Fruit fly (Drosophila melanogaster) whole organism, embryonic: ENCODE results near the gene CG6870.

Source experiments
- Antp ChIP-seq: fragments of 200-800 bp; sonication (Bioruptor generic); optimal IDR thresholded peaks from 3 replicates; lab custom pipeline; 2016; ENCODE audit warnings: missing biosample characterization, missing genetic modification characterization
- BEAF-32 ChIP-seq: fragments of 200-800 bp; sonication (Bioruptor generic); optimal IDR thresholded peaks from 3 replicates; lab custom pipeline; 2017; ENCODE audit warnings: missing biosample characterization, missing genetic modification characterization, mild to moderate bottlenecking, moderate library complexity, missing genetic modification reagents
- CG10565 ChIP-seq: fragments of 200-800 bp; sonication (Bioruptor generic); optimal IDR thresholded peaks from 3 replicates; lab custom pipeline; 2016; ENCODE audit warnings: missing biosample characterization, mild to moderate bottlenecking, missing genetic modification characterization
- CG11085 ChIP-seq: fragments of 200-800 bp; sonication (Bioruptor generic); IDR thresholded peaks from 2 replicates; pipeline ENCODE4 v1.3.6; 2022; ENCODE audit warnings: missing biosample characterization, missing genetic modification characterization
- CG11093 ChIP-seq: fragments of 200-800 bp; sonication (Bioruptor generic); IDR thresholded peaks from 3 replicates; pipeline ENCODE4 v1.3.6; 2022; ENCODE audit warnings: missing biosample characterization, missing genetic modification characterization
- CG11247 ChIP-seq: fragments of 200-800 bp; sonication (Bioruptor generic); IDR thresholded peaks from 2 replicates; pipeline ENCODE4 v1.3.6; 2022; ENCODE audit warnings: missing biosample characterization, missing genetic modification characterization
- CG11504 ChIP-seq: fragments of 200-800 bp; sonication (Bioruptor generic); optimal IDR thresholded peaks from 3 replicates; lab custom pipeline; 2019; ENCODE audit warnings: missing biosample characterization, mild to moderate bottlenecking, missing genetic modification characterization, moderate library complexity
- CG13424 ChIP-seq: fragments of 200-800 bp; sonication (Bioruptor generic); optimal IDR thresholded peaks from 2 replicates; lab custom pipeline; 2019; ENCODE audit warnings: missing biosample characterization, mild to moderate bottlenecking, missing genetic modification characterization, moderate library complexity
- CG15269 ChIP-seq: fragments of 200-800 bp; sonication (Bioruptor generic); optimal IDR thresholded peaks from 2 replicates; lab custom pipeline; 2018; ENCODE audit warnings: missing biosample characterization, mild to moderate bottlenecking, missing genetic modification characterization, moderate library complexity
- CG17186 ChIP-seq: fragments of 200-800 bp; sonication (Bioruptor generic); optimal IDR thresholded peaks from 3 replicates; lab custom pipeline; 2017; ENCODE audit warnings: missing biosample characterization, missing genetic modification reagents, missing genetic modification characterization
- CG3281 ChIP-seq: fragments of 200-800 bp; sonication (Bioruptor generic); optimal IDR thresholded peaks from 3 replicates; lab custom pipeline; 2017; ENCODE audit warnings: missing biosample characterization, mild to moderate bottlenecking, missing genetic modification characterization
- CG34376 ChIP-seq: fragments of 200-800 bp; sonication (Bioruptor generic); optimal IDR thresholded peaks from 2 replicates; lab custom pipeline; 2018; ENCODE audit warnings: missing biosample characterization, mild to moderate bottlenecking, missing genetic modification characterization
- CG42726 ChIP-seq: fragments of 200-800 bp; sonication (Bioruptor generic); IDR thresholded peaks from 2 replicates; pipeline ENCODE4 v1.3.6; 2022; ENCODE audit warnings: missing biosample characterization, missing genetic modification characterization; ENCODE audit not compliant: partially characterized antibody
- CG4820 ChIP-seq: fragments of 200-800 bp; sonication (Bioruptor generic); optimal IDR thresholded peaks from 3 replicates; lab custom pipeline; 2016; ENCODE audit warnings: missing biosample characterization, missing genetic modification characterization
- CG8281 ChIP-seq: fragments of 200-800 bp; sonication (Bioruptor generic); optimal IDR thresholded peaks from 2 replicates; lab custom pipeline; 2018; ENCODE audit warnings: missing biosample characterization, mild to moderate bottlenecking, missing genetic modification characterization, moderate library complexity
- CG8924 ChIP-seq: fragments of 200-800 bp; optimal IDR thresholded peaks from 3 replicates; lab custom pipeline; 2019; ENCODE audit warnings: missing biosample characterization, mild to moderate bottlenecking, missing genetic modification characterization, moderate library complexity
- CkIIα-i1 ChIP-seq: fragments of 200-800 bp; sonication (Bioruptor generic); IDR thresholded peaks from 2 replicates; pipeline ENCODE4 v1.3.6; 2022; ENCODE audit warnings: missing biosample characterization, missing genetic modification characterization
- D ChIP-seq, 2 experiments: fragments of 200-800 bp in 1 of 2; fragments of >200 bp in 1 of 2; sonication (Bioruptor generic) in 1 of 2; optimal IDR thresholded peaks; 2 replicates in 1 of 2; 3 replicates in 1 of 2; lab custom pipeline; 2017; ENCODE audit warnings: mild to moderate bottlenecking in 1 of 2, missing biosample characterization in 1 of 2, missing genetic modification characterization in 1 of 2, missing genetic modification reagents in 1 of 2
- Doc3 ChIP-seq: fragments of 200-800 bp; sonication (Bioruptor generic); IDR thresholded peaks from 3 replicates; pipeline ENCODE4 v1.3.6; 2022; ENCODE audit warnings: missing biosample characterization, missing genetic modification characterization; ENCODE audit not compliant: partially characterized antibody
- Dref ChIP-seq: fragments of 200-800 bp; sonication (Bioruptor generic); IDR thresholded peaks from 2 replicates; pipeline ENCODE4 v1.3.6; 2022; ENCODE audit warnings: missing biosample characterization, missing genetic modification characterization
- E2f2 ChIP-seq: fragments of 200-800 bp; sonication (Bioruptor generic); IDR thresholded peaks from 2 replicates; pipeline ENCODE4 v1.3.6; 2022; ENCODE audit warnings: missing biosample characterization, missing genetic modification characterization
- ERR ChIP-seq: fragments of 200-800 bp; sonication (Bioruptor generic); optimal IDR thresholded peaks from 2 replicates; lab custom pipeline; 2016; ENCODE audit warnings: missing biosample characterization, missing genetic modification characterization
- Elba2 ChIP-seq: fragments of 200-800 bp; sonication (Bioruptor generic); optimal IDR thresholded peaks from 3 replicates; lab custom pipeline; 2016; ENCODE audit warnings: missing biosample characterization, missing genetic modification characterization
- Ets65A ChIP-seq: fragments of 200-800 bp; sonication (Bioruptor generic); peaks from one replicate; lab custom pipeline; 2016; ENCODE audit warnings: missing biosample characterization, missing genetic modification characterization
- Hey ChIP-seq: fragments of 200-800 bp; sonication (Bioruptor generic); optimal IDR thresholded peaks from 3 replicates; lab custom pipeline; 2018; ENCODE audit warnings: missing biosample characterization, mild to moderate bottlenecking, missing genetic modification characterization
- Jarid2 ChIP-seq: fragments of 200-800 bp; sonication (Bioruptor generic); optimal IDR thresholded peaks from 3 replicates; lab custom pipeline; 2017; ENCODE audit warnings: mild to moderate bottlenecking, missing biosample characterization, missing genetic modification reagents, missing genetic modification characterization
- Meics ChIP-seq: fragments of 200-800 bp; sonication (Bioruptor generic); optimal IDR thresholded peaks from 2 replicates; lab custom pipeline; 2017; ENCODE audit warnings: missing biosample characterization, mild to moderate bottlenecking, missing genetic modification characterization
- Ravus ChIP-seq: fragments of 200-800 bp; sonication (Bioruptor generic); IDR thresholded peaks from 2 replicates; pipeline ENCODE4 v1.3.6; 2022; ENCODE audit warnings: missing biosample characterization, missing genetic modification characterization
- Rfx ChIP-seq: fragments of 200-800 bp; sonication (Bioruptor generic); IDR thresholded peaks from 2 replicates; pipeline ENCODE4 v1.3.6; 2022; ENCODE audit warnings: missing biosample characterization, missing genetic modification characterization
- Tbp ChIP-seq: fragments of >200 bp; optimal IDR thresholded peaks from 2 replicates; lab custom pipeline; 2018; ENCODE audit warnings: missing biosample characterization, missing genetic modification characterization
- ab ChIP-seq: fragments of 200-800 bp; sonication (Bioruptor generic); optimal IDR thresholded peaks from 2 replicates; lab custom pipeline; 2016; ENCODE audit warnings: missing biosample characterization, missing genetic modification characterization
- abd-A ChIP-seq: fragments of 200-800 bp; sonication (Bioruptor generic); optimal IDR thresholded peaks from 3 replicates; lab custom pipeline; 2019; ENCODE audit warnings: missing biosample characterization, mild to moderate bottlenecking, missing genetic modification characterization, moderate library complexity
- ara ChIP-seq: fragments of 200-800 bp; sonication (Bioruptor generic); IDR thresholded peaks from 2 replicates; pipeline ENCODE4 v1.3.6; 2022; ENCODE audit warnings: missing biosample characterization, missing genetic modification characterization
- ase ChIP-seq: fragments of 200-800 bp; sonication (Bioruptor generic); IDR thresholded peaks from 3 replicates; pipeline ENCODE4 v1.3.6; 2022; ENCODE audit warnings: missing biosample characterization, missing genetic modification characterization
- cato ChIP-seq: fragments of 200-800 bp; sonication (Bioruptor generic); optimal IDR thresholded peaks from 2 replicates; lab custom pipeline; 2016; ENCODE audit warnings: missing biosample characterization, missing genetic modification characterization, borderline replicate concordance
- cg ChIP-seq: fragments of 200-800 bp; sonication (Bioruptor generic); optimal IDR thresholded peaks from 3 replicates; lab custom pipeline; 2019; ENCODE audit warnings: missing biosample characterization, mild to moderate bottlenecking, missing genetic modification characterization, moderate library complexity
- dm ChIP-seq: fragments of 200-800 bp; sonication (Bioruptor generic); optimal IDR thresholded peaks from 3 replicates; lab custom pipeline; 2016; ENCODE audit warnings: missing biosample characterization, missing genetic modification characterization
- ftz-f1 ChIP-seq: fragments of 200-800 bp; sonication (Bioruptor generic); optimal IDR thresholded peaks from 2 replicates; lab custom pipeline; 2016; ENCODE audit warnings: missing biosample characterization, missing genetic modification characterization
- gfzf ChIP-seq: fragments of 200-800 bp; sonication (Bioruptor generic); optimal IDR thresholded peaks from 2 replicates; lab custom pipeline; 2016; ENCODE audit warnings: missing biosample characterization, mild to moderate bottlenecking, missing genetic modification characterization, moderate library complexity
- hb ChIP-seq: fragments of 200-800 bp; sonication (Bioruptor generic); IDR thresholded peaks from 3 replicates; pipeline ENCODE4 v1.3.6; 2022; ENCODE audit warnings: missing biosample characterization, missing genetic modification characterization; ENCODE audit not compliant: partially characterized antibody
- kni ChIP-seq: fragments of 200-800 bp; sonication (Bioruptor generic); optimal IDR thresholded peaks from 3 replicates; lab custom pipeline; 2017; ENCODE audit warnings: mild to moderate bottlenecking, missing biosample characterization, missing genetic modification reagents, missing genetic modification characterization
- lilli ChIP-seq: fragments of 200-800 bp; sonication (Bioruptor generic); optimal IDR thresholded peaks from 3 replicates; lab custom pipeline; 2016; ENCODE audit warnings: missing biosample characterization, missing genetic modification characterization
- luna ChIP-seq: fragments of 200-800 bp; sonication (Bioruptor generic); optimal IDR thresholded peaks from 2 replicates; lab custom pipeline; 2016; ENCODE audit warnings: missing biosample characterization, missing genetic modification characterization
- mirr ChIP-seq: fragments of 200-800 bp; sonication (Bioruptor generic); optimal IDR thresholded peaks from 3 replicates; lab custom pipeline; 2018; ENCODE audit warnings: missing biosample characterization, mild to moderate bottlenecking, missing genetic modification characterization
- sna ChIP-seq: fragments of 200-800 bp; sonication (Bioruptor generic); IDR thresholded peaks from 2 replicates; pipeline ENCODE4 v1.3.6; 2022; ENCODE audit warnings: missing biosample characterization, missing genetic modification characterization; ENCODE audit not compliant: partially characterized antibody
- trh ChIP-seq: fragments of 200-800 bp; sonication (Bioruptor generic); optimal IDR thresholded peaks from 2 replicates; lab custom pipeline; 2016; ENCODE audit warnings: missing biosample characterization, missing genetic modification characterization

The CG6870 gene

dm6 chr2L:17542661-17543278 is 49.3 kb downstream of the CG6870 start (continued):
- TF ChIP-seq CG11085 (GFP tag; lab: Robert Waterston, UW) (no peak), CG3281 (no peak), ab (no peak), CG11247 (GFP tag; lab: Robert Waterston, UW) (no peak), Rfx (GFP tag; lab: Robert Waterston, UW) (0 out of 2 replicates have a peak, but pooled peaks have one; percentile 6), ERR (GFP tag; lab: Kevin White, UChicago) (no peak), CG10565 (GFP tag; lab: Kevin White, UChicago) (no peak), Ets65A (GFP tag; lab: Kevin White, UChicago) (peak; percentile 79), Elba2 (GFP tag; lab: Kevin White, UChicago) (no peak), ase (GFP tag; lab: Robert Waterston, UW) (no peak), CkIIα-i1 (GFP tag; lab: Robert Waterston, UW) (no peak), ara (GFP tag; lab: Robert Waterston, UW) (no peak), CG15269 (tag; lab: Kevin White, UChicago) (no peak), CG4820 (no peak), CG11093 (no peak), ftz-f1 (GFP tag; lab: Kevin White, UChicago) (no peak), Meics (GFP tag; lab: Kevin White, UChicago) (no peak), kni (GFP tag; lab: Kevin White, UChicago) (peak; percentile 57), CG11504 (tag; lab: Kevin White, UChicago) (no peak), CG42726 (GFP tag; lab: Robert Waterston, UW) (no peak), dm (GFP tag; lab: Kevin White, UChicago) (no peak), lilli (GFP tag; lab: Kevin White, UChicago) (no peak), D (optimal IDR thresholded peaks at IDR 0.05; lab: Kevin White, UChicago) (no peak), D (GFP tag; optimal IDR thresholded peaks at IDR 0.05; lab: Kevin White, UChicago) (no peak), Dref (GFP tag; lab: Robert Waterston, UW) (no peak), E2f2 (GFP tag; lab: Robert Waterston, UW) (no peak), Tbp (no peak), sna (GFP tag; lab: Robert Waterston, UW) (no peak), Hey (peak; percentile 36), Ravus (no peak), gfzf (GFP tag; lab: Kevin White, UChicago) (no peak), Doc3 (GFP tag; lab: Robert Waterston, UW) (no peak), abd-A (tag; lab: Kevin White, UChicago) (peak; percentile 11), mirr (no peak), hb (GFP tag; lab: Robert Waterston, UW) (peak; percentile 38; the same call in 1 of the 3 replicates), BEAF-32 (GFP tag; lab: Kevin White, UChicago) (no peak), cg (GFP tag; lab: Kevin White, UChicago) (peak; percentile 50), CG8924 (tag; lab: Kevin White, UChicago) (no peak), CG8281 (tag; lab: Kevin White, UChicago) (no peak), CG34376 (no peak), trh (GFP tag; lab: Kevin White, UChicago) (no peak), luna (GFP tag; lab: Kevin White, UChicago) (no peak), CG17186 (no peak), cato (GFP tag; lab: Kevin White, UChicago) (no peak), CG13424 (tag; lab: Kevin White, UChicago) (no peak), Antp (no peak), Jarid2 (no peak)
- TF ChIP-seq, all 482 proteins: peak for 12
